Worm (Caenorhabditis elegans) whole organism, late embryonic: ENCODE measurements around the gene F56A11.6.

Experiments
- che-1 ChIP-seq: sonication (generic microtip); optimal IDR thresholded peaks from 2 replicates; lab custom pipeline; 2016; ENCODE audit warnings: mild to moderate bottlenecking, missing genetic modification characterization, missing compliant biosample characterization
- dve-1 ChIP-seq: sonication (generic microtip); optimal IDR thresholded peaks from 2 replicates; lab custom pipeline; 2017; ENCODE audit warnings: antibody characterized with exemption, mild to moderate bottlenecking, missing genetic modification characterization, missing compliant biosample characterization
- hlh-30 ChIP-seq: sonication (generic microtip); optimal IDR thresholded peaks from 2 replicates; lab custom pipeline; 2017; ENCODE audit warnings: antibody characterized with exemption, missing genetic modification characterization, missing compliant biosample characterization; ENCODE audit not compliant: insufficient read depth
- pqm-1 ChIP-seq: sonication (generic microtip); optimal IDR thresholded peaks from 2 replicates; lab custom pipeline; 2016; ENCODE audit warnings: missing genetic modification characterization, missing compliant biosample characterization

DNA sequence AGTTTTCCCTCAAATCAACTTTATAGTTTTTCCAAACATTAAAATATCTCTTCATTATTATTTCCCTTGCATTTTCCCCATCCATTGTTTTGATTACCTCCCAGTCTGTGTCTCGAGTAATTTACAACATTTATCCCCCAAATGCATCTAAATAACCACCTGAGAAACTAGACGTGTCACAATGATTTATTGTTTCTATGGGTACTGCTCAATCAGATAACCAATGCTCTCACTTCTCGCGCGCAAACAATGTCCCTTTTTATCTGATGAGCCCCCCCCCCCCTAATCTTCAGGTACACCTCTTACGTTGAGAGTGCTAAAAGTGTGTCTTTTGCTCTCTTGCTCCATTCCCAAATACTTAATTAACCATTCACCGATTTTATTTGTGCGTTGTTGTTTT is 28.0 kb downstream of the F56A11.6 start:
- TF ChIP-seq dve-1 (tag; lab: Kevin White, UChicago) (no peak), che-1 (no peak), pqm-1 (tag; lab: Kevin White, UChicago) (no peak), hlh-30 (no peak)
